Worm (Caenorhabditis elegans) whole organism, L4/young adult: ENCODE results near the gene ced-4.

Source experiments
- dao-5 ChIP-seq: sonication (generic microtip); optimal IDR thresholded peaks from 2 replicates; lab custom pipeline; 2016; ENCODE audit warnings: missing genotype, missing genetic modification characterization, moderate library complexity, missing compliant biosample characterization
- him-1 ChIP-seq: sonication (generic microtip); optimal IDR thresholded peaks from 2 replicates; lab custom pipeline; 2016; ENCODE audit warnings: missing genotype, missing genetic modification reagents, missing genetic modification characterization, missing compliant biosample characterization

DNA sequence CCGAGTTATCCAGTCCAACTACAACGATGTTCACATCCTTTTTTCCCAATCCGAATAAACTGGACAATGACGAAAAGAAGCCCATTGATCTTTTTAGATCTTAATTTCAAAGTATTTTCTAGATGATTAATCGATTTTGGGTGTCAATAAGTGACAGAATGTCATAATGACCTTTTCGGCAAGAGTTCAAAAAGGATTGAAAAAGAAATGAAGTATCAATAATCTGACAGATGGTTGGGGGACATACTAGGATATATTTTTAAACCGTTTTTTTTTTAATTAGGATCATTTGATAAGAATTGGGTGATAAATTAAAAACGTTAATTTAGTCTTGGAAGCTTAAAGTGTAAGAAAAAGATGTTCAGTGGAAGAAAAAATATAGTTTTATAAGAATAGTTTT, 37.4 kb upstream of the ced-4 start, which contains the start of gene arl-6:
- TF ChIP-seq him-1 (tag; lab: Kevin White, UChicago) (no peak), dao-5 (no peak)
